Worm (Caenorhabditis elegans): ENCODE measurements around the gene fbxa-141.

DNA sequence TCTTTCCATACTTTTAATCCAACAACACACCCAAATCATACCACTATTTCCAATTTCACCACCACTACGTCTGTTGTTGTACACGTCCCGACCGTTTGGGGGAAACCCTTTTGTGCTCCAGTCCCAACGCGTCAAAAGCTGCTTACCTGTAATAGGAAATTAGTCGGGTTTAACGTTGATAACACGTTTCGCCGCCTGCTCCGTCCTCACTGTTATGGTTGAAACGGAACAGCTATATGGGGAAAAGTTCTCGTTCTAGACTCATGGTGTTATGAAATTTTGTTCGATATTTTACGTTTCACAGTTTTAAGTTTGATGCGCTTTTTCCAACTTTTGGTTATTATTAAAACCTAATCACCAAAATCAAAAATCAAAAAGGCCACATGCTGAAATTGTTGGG, 23.2 kb upstream of the fbxa-141 start:
- no peak for TF ChIP-seq elt-3 (tag; optimal IDR thresholded peaks at IDR 0.05)
- TF ChIP-seq jun-1 (tag; optimal IDR thresholded peaks at IDR 0.05) = no peak
- no peak for TF ChIP-seq ceh-82 (tag; optimal IDR thresholded peaks at IDR 0.05)
- TF ChIP-seq aly-2 (tag; optimal IDR thresholded peaks at IDR 0.05) = no peak
